Worm (Caenorhabditis elegans): Measurements from ENCODE around the gene cyp-37A1.

DNA sequence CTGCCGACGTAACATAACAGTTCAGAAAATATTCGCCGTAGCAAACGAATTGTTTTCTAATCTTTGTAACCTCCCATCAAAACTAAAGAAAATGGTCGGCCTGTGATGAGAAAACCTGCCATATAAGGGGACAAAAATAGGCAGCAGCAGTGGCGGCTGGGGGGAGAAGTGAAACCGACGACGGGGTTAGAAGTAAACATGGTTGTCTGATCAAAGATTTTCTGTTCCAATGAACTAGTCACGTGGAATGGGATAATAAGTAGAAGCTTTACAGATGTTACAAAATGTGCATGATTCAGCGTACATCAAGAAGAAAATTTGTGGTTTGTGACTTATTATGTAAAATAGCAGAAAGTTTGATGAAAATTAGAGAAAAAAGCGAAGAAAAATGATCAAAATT lies 28.5 kb upstream of the cyp-37A1 start:
- TF ChIP-seq sox-2 (GFP tag; IDR thresholded peaks at IDR 0.05) = no peak
- TF ChIP-seq sox-4 (tag; optimal IDR thresholded peaks at IDR 0.05) = no peak
- no peak for TF ChIP-seq F13H6.1 (tag; optimal IDR thresholded peaks at IDR 0.05)
- TF ChIP-seq ceh-45 (GFP tag; IDR thresholded peaks at IDR 0.05) = no peak
- TF ChIP-seq ceh-22 (tag; optimal IDR thresholded peaks at IDR 0.05) = no peak
- no peak for TF ChIP-seq lin-11 (tag; optimal IDR thresholded peaks at IDR 0.05)
- TF ChIP-seq C38D4.7 (GFP tag; optimal IDR thresholded peaks at IDR 0.05) = no peak
- TF ChIP-seq hlh-30 (tag; optimal IDR thresholded peaks at IDR 0.05; ENCODE audit: insufficient read depth) = no peak
- TF ChIP-seq ets-4 (tag; optimal IDR thresholded peaks at IDR 0.05) = no peak
- TF ChIP-seq fkh-6 (tag; optimal IDR thresholded peaks at IDR 0.05) = no peak
- TF ChIP-seq ztf-16 (tag; optimal IDR thresholded peaks at IDR 0.05) = no peak
- TF ChIP-seq dmd-4 (tag; optimal IDR thresholded peaks at IDR 0.05; ENCODE audit: borderline replicate concordance) = no peak
- no peak for TF ChIP-seq pqm-1 (tag; optimal IDR thresholded peaks at IDR 0.05)

All from whole organism, late embryonic.